Fruit fly (Drosophila melanogaster): ENCODE data around the gene CG31538.

Gene CG31538

dm6 chr3R:5251243-5251865 is 26.3 kb downstream of the CG31538 start, which contains the start of gene CtsF:
Gene CtsF, minus strand, starts transcription at chr3R:5251745.
- peak; percentile 77 for TF ChIP-seq CG17801 (GFP tag; optimal IDR thresholded peaks at IDR 0.05; ENCODE audit: partially characterized antibody)

dm6 chr3R:5250530-5251242 is 26.9 kb downstream of the CG31538 start:
- peak; percentile 50 for TF ChIP-seq CG17801 (GFP tag; optimal IDR thresholded peaks at IDR 0.05; ENCODE audit: partially characterized antibody)

- TF ChIP-seq CG17801 (GFP tag; optimal IDR thresholded peaks at IDR 0.05; ENCODE audit: partially characterized antibody): no peak
These were observed 28.3 kb downstream of the CG31538 start for dm6 chr3R:5249308-5249707.

dm6 chr3R:5246950-5247349 is 30.7 kb downstream of the CG31538 start:
- no peak for TF ChIP-seq CG17801 (GFP tag; optimal IDR thresholded peaks at IDR 0.05; ENCODE audit: partially characterized antibody)

- no peak for TF ChIP-seq CG17801 (GFP tag; optimal IDR thresholded peaks at IDR 0.05; ENCODE audit: partially characterized antibody)
These were observed 36.9 kb downstream of the CG31538 start, which contains the start of gene CG33293 for dm6 chr3R:5240721-5241120. Gene CG33293, minus strand, starts transcription at chr3R:5240735.

- TF ChIP-seq CG17801 (GFP tag; optimal IDR thresholded peaks at IDR 0.05; ENCODE audit: partially characterized antibody): no peak
These were observed 40.4 kb downstream of the CG31538 start, which contains the start of gene rtp for dm6 chr3R:5237215-5237614. Gene rtp, minus strand, starts transcription at chr3R:5237315.

- TF ChIP-seq CG17801 (GFP tag; optimal IDR thresholded peaks at IDR 0.05; ENCODE audit: partially characterized antibody): no peak
These were observed 45.4 kb downstream of the CG31538 start, which contains the start of the genes Kat60 and Mms19 for dm6 chr3R:5232197-5232607. Gene Kat60, minus strand, starts transcription at chr3R:5232209. Gene Mms19, plus strand, starts transcription at chr3R:5232543.

dm6 chr3R:5231383-5232196 is 46.0 kb downstream of the CG31538 start:
- TF ChIP-seq CG17801 (GFP tag; optimal IDR thresholded peaks at IDR 0.05; ENCODE audit: partially characterized antibody): no peak

dm6 chr3R:5229458-5229857 is 48.2 kb downstream of the CG31538 start:
- no peak for TF ChIP-seq CG17801 (GFP tag; optimal IDR thresholded peaks at IDR 0.05; ENCODE audit: partially characterized antibody)

- TF ChIP-seq CG17801 (GFP tag; optimal IDR thresholded peaks at IDR 0.05; ENCODE audit: partially characterized antibody): peak; percentile 4
These were observed 51.6 kb downstream of the CG31538 start, which contains the start of gene Vps37B for dm6 chr3R:5226025-5226424. Gene Vps37B, plus strand, starts transcription at chr3R:5226158.
